Fruit fly (Drosophila melanogaster): ENCODE measurements around the gene salt.
A peak's percentile ranks its signal among the peaks of the same experiment; 100 is the strongest.

Gene salt

dm6 chr3R:31724580-31725320 is 29.8 kb downstream of the salt start (continued):
- no peak for TF ChIP-seq CG10147 (GFP tag; optimal IDR thresholded peaks at IDR 0.05)
- peak in 1 of 2 experiments; percentile 54 for TF ChIP-seq Hr78 (GFP tag; optimal IDR thresholded peaks at IDR 0.05)
- TF ChIP-seq CG7357 (GFP tag; IDR thresholded peaks at IDR 0.05) = no peak
- no peak for TF ChIP-seq Antp (GFP tag; optimal IDR thresholded peaks at IDR 0.05)
- no peak for TF ChIP-seq CG18476 (GFP tag; optimal IDR thresholded peaks at IDR 0.05)
- no peak for TF ChIP-seq CG8765 (GFP tag; IDR thresholded peaks at IDR 0.05)
- 0 out of 2 replicates have a peak, but pooled peaks have one; percentile 18 for TF ChIP-seq ato (GFP tag; IDR thresholded peaks at IDR 0.05; ENCODE audit: partially characterized antibody)
- TF ChIP-seq CG1529 (GFP tag; optimal IDR thresholded peaks at IDR 0.05) = no peak
- no peak for TF ChIP-seq hb (GFP tag; IDR thresholded peaks at IDR 0.05; ENCODE audit: partially characterized antibody)
- no peak for TF ChIP-seq Atf-2 (GFP tag; optimal IDR thresholded peaks at IDR 0.05)
- no peak for TF ChIP-seq knrl (GFP tag; IDR thresholded peaks at IDR 0.05; ENCODE audit: partially characterized antibody)
- TF ChIP-seq da (GFP tag; optimal IDR thresholded peaks at IDR 0.05) = no peak
- TF ChIP-seq CG34376 (GFP tag; optimal IDR thresholded peaks at IDR 0.05) = peak; percentile 30
- no peak for TF ChIP-seq CoRest (tag; optimal IDR thresholded peaks at IDR 0.05)
- TF ChIP-seq CG17612 (GFP tag; IDR thresholded peaks at IDR 0.05) = no peak
- no peak for TF ChIP-seq Usf (GFP tag; optimal IDR thresholded peaks at IDR 0.05)
- no peak for TF ChIP-seq Eip74EF (GFP tag; optimal IDR thresholded peaks at IDR 0.05)
- peak; percentile 80 for TF ChIP-seq CG11696 (GFP tag; IDR thresholded peaks at IDR 0.05)
- no peak for TF ChIP-seq Sry-β (GFP tag; optimal IDR thresholded peaks at IDR 0.05)
- TF ChIP-seq row (GFP tag; IDR thresholded peaks at IDR 0.05) = 0 out of 3 replicates have a peak, but pooled peaks have one; percentile 6
- no peak for TF ChIP-seq CG10565 (GFP tag; optimal IDR thresholded peaks at IDR 0.05)
- TF ChIP-seq CG3726 (GFP tag; IDR thresholded peaks at IDR 0.05) = no peak
- no peak for TF ChIP-seq CG10274 (GFP tag; optimal IDR thresholded peaks at IDR 0.05)
- no peak for TF ChIP-seq CG9797 (GFP tag; optimal IDR thresholded peaks at IDR 0.05)
- no peak for TF ChIP-seq salm (tag; optimal IDR thresholded peaks at IDR 0.05)
- no peak for TF ChIP-seq Rx (GFP tag; IDR thresholded peaks at IDR 0.05)
- TF ChIP-seq CG14710 (tag; optimal IDR thresholded peaks at IDR 0.05) = no peak
- peak; percentile 59 for TF ChIP-seq CG3163 (GFP tag; optimal IDR thresholded peaks at IDR 0.05)
- TF ChIP-seq CG1647 (GFP tag; optimal IDR thresholded peaks at IDR 0.05) = no peak
- peak; percentile 20 for TF ChIP-seq scrt (GFP tag; optimal IDR thresholded peaks at IDR 0.05)
- no peak for TF ChIP-seq Poxn (GFP tag; IDR thresholded peaks at IDR 0.05)
- TF ChIP-seq oc (tag; optimal IDR thresholded peaks at IDR 0.05) = no peak
- no peak for TF ChIP-seq ewg (GFP tag; optimal IDR thresholded peaks at IDR 0.05)
- 0 out of 2 replicates have a peak, but pooled peaks have one; percentile 15 for TF ChIP-seq rib (GFP tag; IDR thresholded peaks at IDR 0.05)
- no peak for TF ChIP-seq kah (GFP tag; optimal IDR thresholded peaks at IDR 0.05)
- TF ChIP-seq Dref (GFP tag; IDR thresholded peaks at IDR 0.05) = no peak
- TF ChIP-seq CG11398 (GFP tag; optimal IDR thresholded peaks at IDR 0.05) = no peak
- peak; percentile 46 for TF ChIP-seq yki (optimal IDR thresholded peaks at IDR 0.05)
- no peak for TF ChIP-seq Sin3A (optimal IDR thresholded peaks at IDR 0.05)
- no peak for TF ChIP-seq corto (GFP tag; optimal IDR thresholded peaks at IDR 0.05)
- TF ChIP-seq CG14667 (GFP tag; IDR thresholded peaks at IDR 0.05) = no peak
- TF ChIP-seq Bteb2 (GFP tag; optimal IDR thresholded peaks at IDR 0.05) = no peak
- TF ChIP-seq CG9609 (GFP tag; optimal IDR thresholded peaks at IDR 0.05) = no peak
- 0 out of 3 replicates have a peak, but pooled peaks have one; percentile 23 for TF ChIP-seq Opbp (GFP tag; IDR thresholded peaks at IDR 0.05; ENCODE audit: partially characterized antibody)
- 0 out of 3 replicates have a peak, but pooled peaks have one; percentile 23 for TF ChIP-seq dysf (GFP tag; IDR thresholded peaks at IDR 0.05)
- peak; percentile 65 for TF ChIP-seq sna (GFP tag; IDR thresholded peaks at IDR 0.05; ENCODE audit: partially characterized antibody)
- TF ChIP-seq Dbx (GFP tag; IDR thresholded peaks at IDR 0.05) = peak; percentile 29; the same call in 1 of the 3 replicates
- no peak for TF ChIP-seq tx (GFP tag; optimal IDR thresholded peaks at IDR 0.05)
- TF ChIP-seq CG12219 (GFP tag; optimal IDR thresholded peaks at IDR 0.05) = no peak

All from whole organism, embryonic.